Worm (Caenorhabditis elegans) whole organism, midembryonic: ENCODE results near the gene hmit-1.1.

Experiments used
- T22C8.4 ChIP-seq: fragments of 200-800 bp; sonication (Bioruptor generic); IDR thresholded peaks from 2 replicates; pipeline ENCODE4 v1.3.6; 2022; ENCODE audit warnings: missing genetic modification characterization, missing compliant biosample characterization
- cog-1 ChIP-seq: sonication (generic microtip); optimal IDR thresholded peaks from 2 replicates; lab custom pipeline; 2016; ENCODE audit warnings: missing genetic modification characterization, missing compliant biosample characterization
- flt-1 ChIP-seq: fragments of 200-800 bp; sonication (Bioruptor generic); IDR thresholded peaks from 2 replicates; pipeline ENCODE4 v1.3.6; 2022; ENCODE audit warnings: missing genetic modification characterization, missing compliant biosample characterization
- klf-2 ChIP-seq: fragments of 200-800 bp; sonication (Bioruptor generic); conservative IDR thresholded peaks from 2 replicates; pipeline ENCODE4 v1.3.6; 2022; ENCODE audit warnings: missing genetic modification reagents, missing genetic modification characterization, missing compliant biosample characterization
- med-1 ChIP-seq: sonication (generic microtip); optimal IDR thresholded peaks from 2 replicates; lab custom pipeline; 2017; ENCODE audit warnings: missing genetic modification characterization, mild to moderate bottlenecking, missing compliant biosample characterization, antibody characterized with exemption, missing genetic modification reagents; ENCODE audit not compliant: insufficient read depth
- tab-1 ChIP-seq: fragments of 200-800 bp; sonication (Bioruptor generic); IDR thresholded peaks from 2 replicates; pipeline ENCODE4 v1.3.6; 2022; ENCODE audit warnings: missing genetic modification characterization, missing compliant biosample characterization
- ztf-29 ChIP-seq: fragments of 200-800 bp; sonication (Bioruptor generic); IDR thresholded peaks from 2 replicates; pipeline ENCODE4 v1.3.6; 2022; ENCODE audit warnings: missing genetic modification reagents, missing genetic modification characterization, missing compliant biosample characterization

- TF ChIP-seq klf-2 (GFP tag; lab: Robert Waterston, UW) (no peak), tab-1 (GFP tag; lab: Robert Waterston, UW) (no peak), ztf-29 (GFP tag; lab: Robert Waterston, UW) (no peak), flt-1 (GFP tag; lab: Robert Waterston, UW) (no peak), med-1 (no peak), cog-1 (no peak), T22C8.4 (GFP tag; lab: Robert Waterston, UW) (no peak)
Measured at ce11 chrV:18569445-18569844, 52.9 kb downstream of the hmit-1.1 start.
